Worm (Caenorhabditis elegans) whole organism, mixed stage, embryonic: Measurements from ENCODE around the gene R05D3.12.

ENCODE experiments used
- elt-1 ChIP-seq: sonication (generic microtip); optimal IDR thresholded peaks from 2 replicates; lab custom pipeline; 2017; ENCODE audit warnings: missing genetic modification characterization, mild to moderate bottlenecking, missing compliant biosample characterization, antibody characterized with exemption, moderate library complexity, borderline replicate concordance; ENCODE audit not compliant: insufficient read depth
- elt-3 ChIP-seq: fragments of 150-350 bp; optimal IDR thresholded peaks from 2 replicates; lab custom pipeline; 2014; ENCODE audit warnings: missing biosample characterization, missing genetic modification characterization
- lin-13 ChIP-seq: fragments of 150-350 bp; optimal IDR thresholded peaks from 2 replicates; lab custom pipeline; 2014; ENCODE audit warnings: missing biosample characterization, missing genetic modification characterization
- nhr-2 ChIP-seq: fragments of 150-350 bp; optimal IDR thresholded peaks from 2 replicates; lab custom pipeline; 2014; ENCODE audit warnings: missing biosample characterization, missing genetic modification characterization
- nhr-237 ChIP-seq: fragments of 150-350 bp; optimal IDR thresholded peaks from 2 replicates; lab custom pipeline; 2014; ENCODE audit warnings: missing biosample characterization, missing genetic modification characterization
- nhr-28 ChIP-seq: fragments of 150-350 bp; optimal IDR thresholded peaks from 2 replicates; lab custom pipeline; 2014; ENCODE audit warnings: missing biosample characterization, missing genetic modification characterization
- zip-8 ChIP-seq: fragments of 150-350 bp; optimal IDR thresholded peaks from 2 replicates; lab custom pipeline; 2014; ENCODE audit warnings: missing biosample characterization, missing genetic modification characterization

DNA sequence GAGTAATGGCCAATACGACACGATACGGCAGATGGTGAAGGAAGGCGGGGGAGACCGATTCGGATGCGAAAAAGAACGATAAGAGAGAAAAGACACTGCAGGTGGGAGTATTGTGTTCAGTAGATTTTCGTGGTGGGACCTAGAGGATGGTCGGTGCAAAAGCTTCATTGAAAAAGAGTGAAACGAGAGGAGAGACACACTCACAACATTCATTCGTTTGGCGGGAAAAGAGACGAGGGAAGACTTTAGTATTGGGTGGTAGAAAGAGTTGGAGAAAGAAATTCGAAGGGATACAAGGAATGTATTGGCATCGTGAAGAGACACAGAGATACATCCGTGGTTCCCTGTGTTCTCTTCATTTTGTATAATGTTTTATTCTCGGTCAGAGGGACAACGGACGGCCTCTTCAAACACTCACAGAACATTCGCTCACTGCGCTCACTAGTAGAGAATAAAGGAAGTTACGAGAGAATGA is 24.3 kb upstream of the R05D3.12 start:
- TF ChIP-seq nhr-2 (tag; lab: Kevin White, UChicago) (no peak), zip-8 (tag; lab: Kevin White, UChicago) (no peak), nhr-28 (no peak), nhr-237 (tag; lab: Kevin White, UChicago) (peak; percentile 28), elt-1 (tag; lab: Kevin White, UChicago) (no peak), lin-13 (tag; lab: Kevin White, UChicago) (no peak), elt-3 (tag; lab: Kevin White, UChicago) (no peak)
